Worm (Caenorhabditis elegans): Measurements from ENCODE around the gene C25E10.11.

The C25E10.11 gene

ce11 chrV:9053969-9054368, 4.6 kb downstream of the C25E10.11 start, which contains the start of gene C25E10.8:
Gene C25E10.8, minus strand, starts transcription at chrV:9054069.
- TF ChIP-seq pat-9 (tag; optimal IDR thresholded peaks at IDR 0.05) (no peak), unc-3 (GFP tag; conservative IDR thresholded peaks at IDR 0.05) (no peak), unc-3 (tag; optimal IDR thresholded peaks at IDR 0.05) (no peak), nhr-11 (tag; optimal IDR thresholded peaks at IDR 0.05) (no peak), pha-2 (tag; optimal IDR thresholded peaks at IDR 0.05) (no peak), dmd-4 (tag; optimal IDR thresholded peaks at IDR 0.05; ENCODE audit: borderline replicate concordance) (no peak), eyg-1 (tag; optimal IDR thresholded peaks at IDR 0.05) (no peak), sdc-2 (tag; optimal IDR thresholded peaks at IDR 0.05) (no peak), pqm-1 (tag; optimal IDR thresholded peaks at IDR 0.05) (no peak), npax-4 (tag; optimal IDR thresholded peaks at IDR 0.05) (no peak), rnt-1 (tag; optimal IDR thresholded peaks at IDR 0.05) (no peak), pax-1 (tag; optimal IDR thresholded peaks at IDR 0.05) (no peak), hlh-8 (tag; optimal IDR thresholded peaks at IDR 0.05) (no peak), sox-2 (GFP tag; IDR thresholded peaks at IDR 0.05) (no peak), dve-1 (tag; optimal IDR thresholded peaks at IDR 0.05) (no peak)

- TF ChIP-seq Y22D7AL.16 (tag; optimal IDR thresholded peaks at IDR 0.05) (no peak), tbx-7 (tag; optimal IDR thresholded peaks at IDR 0.05) (no peak), rnt-1 (tag; optimal IDR thresholded peaks at IDR 0.05) (no peak), tbx-2 (tag; optimal IDR thresholded peaks at IDR 0.05) (no peak), ceh-30 (tag; optimal IDR thresholded peaks at IDR 0.05) (no peak), sox-4 (tag; optimal IDR thresholded peaks at IDR 0.05) (no peak), hlh-13 (GFP tag; optimal IDR thresholded peaks at IDR 0.05) (no peak), unc-42 (tag; optimal IDR thresholded peaks at IDR 0.05) (no peak), fkh-10 (GFP tag; optimal IDR thresholded peaks at IDR 0.05) (no peak), che-1 (tag; optimal IDR thresholded peaks at IDR 0.05) (no peak), mec-3 (tag; optimal IDR thresholded peaks at IDR 0.05; ENCODE audit: borderline replicate concordance) (no peak), fax-1 (tag; optimal IDR thresholded peaks at IDR 0.05) (no peak), pag-3 (tag; optimal IDR thresholded peaks at IDR 0.05; ENCODE audit: borderline replicate concordance) (no peak), pros-1 (tag; optimal IDR thresholded peaks at IDR 0.05) (no peak)
Measured at ce11 chrV:9053235-9053634, 5.3 kb downstream of the C25E10.11 start.

- no peak for TF ChIP-seq T23F11.4 (GFP tag; optimal IDR thresholded peaks at IDR 0.05)
- TF ChIP-seq ets-4 (tag; optimal IDR thresholded peaks at IDR 0.05) = no peak
- no peak for TF ChIP-seq F13H6.1 (tag; optimal IDR thresholded peaks at IDR 0.05)
- TF ChIP-seq C08G9.2 (tag; optimal IDR thresholded peaks at IDR 0.05) = no peak
- no peak for TF ChIP-seq sdc-2 (tag; optimal IDR thresholded peaks at IDR 0.05)
- no peak for TF ChIP-seq pros-1 (tag; optimal IDR thresholded peaks at IDR 0.05)
- no peak for TF ChIP-seq K09A11.1 (tag; optimal IDR thresholded peaks at IDR 0.05; ENCODE audit: insufficient read depth)
- TF ChIP-seq ztf-16 (tag; optimal IDR thresholded peaks at IDR 0.05) = no peak
- TF ChIP-seq dmd-4 (tag; optimal IDR thresholded peaks at IDR 0.05; ENCODE audit: borderline replicate concordance) = no peak
- TF ChIP-seq pha-4 (tag; optimal IDR thresholded peaks at IDR 0.05) = no peak
- TF ChIP-seq ceh-9 (tag; optimal IDR thresholded peaks at IDR 0.05) = no peak
- TF ChIP-seq K02D7.2 (tag; optimal IDR thresholded peaks at IDR 0.05) = no peak
Measured at ce11 chrV:9051100-9051499, 7.4 kb downstream of the C25E10.11 start, which contains the start of gene C25E10.7. Gene C25E10.7, minus strand, starts transcription at chrV:9051200.

ce11 chrV:9049271-9049670, 9.3 kb downstream of the C25E10.11 start:
- no peak for TF ChIP-seq hlh-6 (tag; optimal IDR thresholded peaks at IDR 0.05)
- no peak for TF ChIP-seq ceh-2 (tag; optimal IDR thresholded peaks at IDR 0.05)
- no peak for TF ChIP-seq Y22D7AL.16 (tag; optimal IDR thresholded peaks at IDR 0.05)
- no peak for TF ChIP-seq ceh-31 (tag; optimal IDR thresholded peaks at IDR 0.05)
- no peak for TF ChIP-seq ahr-1 (tag; optimal IDR thresholded peaks at IDR 0.05)
- no peak for TF ChIP-seq lim-6 (tag; optimal IDR thresholded peaks at IDR 0.05)
- TF ChIP-seq fkh-10 (GFP tag; optimal IDR thresholded peaks at IDR 0.05) = no peak
- no peak for TF ChIP-seq unc-42 (tag; optimal IDR thresholded peaks at IDR 0.05)
- no peak for TF ChIP-seq ceh-34 (tag; optimal IDR thresholded peaks at IDR 0.05)
- TF ChIP-seq K09A11.1 (tag; optimal IDR thresholded peaks at IDR 0.05; ENCODE audit: insufficient read depth) = no peak
- TF ChIP-seq ceh-48 (tag; optimal IDR thresholded peaks at IDR 0.05) = no peak
- no peak for TF ChIP-seq hlh-8 (tag; optimal IDR thresholded peaks at IDR 0.05)

Data from whole organism, late embryonic.